Fruit fly (Drosophila melanogaster) whole organism, embryonic: ENCODE results near the gene CG5382.

Experiments used
- BEAF-32 ChIP-seq: fragments of 200-800 bp; sonication (Bioruptor generic); optimal IDR thresholded peaks from 3 replicates; lab custom pipeline; 2017; ENCODE audit warnings: missing biosample characterization, missing genetic modification characterization, mild to moderate bottlenecking, moderate library complexity, missing genetic modification reagents
- CG10147 ChIP-seq: fragments of 200-800 bp; sonication (Bioruptor generic); optimal IDR thresholded peaks from 2 replicates; lab custom pipeline; 2019; ENCODE audit warnings: missing biosample characterization, mild to moderate bottlenecking, missing genetic modification characterization, moderate library complexity
- CG10267 ChIP-seq: fragments of 200-800 bp; sonication (Bioruptor generic); optimal IDR thresholded peaks from 2 replicates; lab custom pipeline; 2018; ENCODE audit warnings: missing biosample characterization, mild to moderate bottlenecking, missing genetic modification characterization, moderate library complexity
- CG14710 ChIP-seq: fragments of 200-800 bp; sonication (Bioruptor generic); optimal IDR thresholded peaks from 3 replicates; lab custom pipeline; 2019; ENCODE audit warnings: missing biosample characterization, mild to moderate bottlenecking, missing genetic modification characterization, moderate library complexity
- CG16813 ChIP-seq: fragments of 200-800 bp; sonication (Bioruptor generic); IDR thresholded peaks from 3 replicates; pipeline ENCODE4 v1.3.6; 2022; ENCODE audit warnings: missing biosample characterization, missing genetic modification characterization; ENCODE audit not compliant: partially characterized antibody
- CG18011 ChIP-seq: fragments of 200-800 bp; sonication (Bioruptor generic); optimal IDR thresholded peaks from 2 replicates; lab custom pipeline; 2017; ENCODE audit warnings: missing biosample characterization, missing genetic modification characterization, mild to moderate bottlenecking, moderate library complexity, missing genotype
- CG2678 ChIP-seq: fragments of 200-800 bp; sonication (Bioruptor generic); optimal IDR thresholded peaks from 3 replicates; lab custom pipeline; 2019; ENCODE audit warnings: missing biosample characterization, mild to moderate bottlenecking, missing genetic modification characterization, moderate library complexity
- CG3281 ChIP-seq: fragments of 200-800 bp; sonication (Bioruptor generic); optimal IDR thresholded peaks from 3 replicates; lab custom pipeline; 2017; ENCODE audit warnings: missing biosample characterization, mild to moderate bottlenecking, missing genetic modification characterization
- CG34224 ChIP-seq: fragments of 200-800 bp; sonication (Bioruptor generic); IDR thresholded peaks from 3 replicates; pipeline ENCODE4 v1.3.6; 2022; ENCODE audit warnings: missing biosample characterization, missing genetic modification characterization; ENCODE audit not compliant: partially characterized antibody
- CG34422 ChIP-seq: fragments of 200-800 bp; sonication (Bioruptor generic); IDR thresholded peaks from 3 replicates; pipeline ENCODE4 v1.3.6; 2022; ENCODE audit warnings: missing biosample characterization, missing genetic modification characterization
- CG4404 ChIP-seq: fragments of 200-800 bp; sonication (Bioruptor generic); IDR thresholded peaks from 2 replicates; pipeline ENCODE4 v1.3.6; 2022; ENCODE audit warnings: missing biosample characterization, missing genetic modification characterization
- CG4707 ChIP-seq: fragments of 200-800 bp; sonication (Bioruptor generic); optimal IDR thresholded peaks from 2 replicates; lab custom pipeline; 2018; ENCODE audit warnings: missing biosample characterization, mild to moderate bottlenecking, missing genetic modification characterization, moderate library complexity
- CG6791 ChIP-seq: fragments of 200-800 bp; sonication (Bioruptor generic); IDR thresholded peaks from 3 replicates; pipeline ENCODE4 v1.3.6; 2022; ENCODE audit warnings: missing biosample characterization, missing genetic modification characterization; ENCODE audit not compliant: partially characterized antibody
- CG6813 ChIP-seq: fragments of 200-800 bp; sonication (Bioruptor generic); optimal IDR thresholded peaks from 2 replicates; lab custom pipeline; 2017; ENCODE audit warnings: missing biosample characterization, missing genetic modification characterization, mild to moderate bottlenecking, moderate library complexity, missing genetic modification reagents
- CG7357 ChIP-seq: fragments of 200-800 bp; sonication (Bioruptor generic); IDR thresholded peaks from 3 replicates; pipeline ENCODE4 v1.3.6; 2022; ENCODE audit warnings: missing biosample characterization, missing genetic modification characterization
- CG7963 ChIP-seq: fragments of 200-800 bp; sonication (Bioruptor generic); IDR thresholded peaks from 3 replicates; pipeline ENCODE4 v1.3.6; 2022; ENCODE audit warnings: missing biosample characterization, missing genetic modification characterization; ENCODE audit not compliant: partially characterized antibody
- CG8478 ChIP-seq: fragments of >200 bp; optimal IDR thresholded peaks from 2 replicates; lab custom pipeline; 2018
- Dbx ChIP-seq: fragments of 200-800 bp; sonication (Bioruptor generic); IDR thresholded peaks from 3 replicates; pipeline ENCODE4 v1.3.6; 2022; ENCODE audit warnings: missing biosample characterization, missing genetic modification characterization
- Dll ChIP-seq: fragments of 200-800 bp; sonication (Bioruptor generic); IDR thresholded peaks from 4 replicates; pipeline ENCODE4 v1.3.6; 2022; ENCODE audit warnings: missing biosample characterization, missing genetic modification characterization; ENCODE audit not compliant: partially characterized antibody
- Doc3 ChIP-seq: fragments of 200-800 bp; sonication (Bioruptor generic); IDR thresholded peaks from 3 replicates; pipeline ENCODE4 v1.3.6; 2022; ENCODE audit warnings: missing biosample characterization, missing genetic modification characterization; ENCODE audit not compliant: partially characterized antibody
- Dp ChIP-seq: fragments of 200-800 bp; sonication (Bioruptor generic); optimal IDR thresholded peaks from 2 replicates; lab custom pipeline; 2018; ENCODE audit warnings: missing biosample characterization, mild to moderate bottlenecking, missing genetic modification characterization, moderate library complexity
- Dref ChIP-seq: fragments of 200-800 bp; sonication (Bioruptor generic); IDR thresholded peaks from 2 replicates; pipeline ENCODE4 v1.3.6; 2022; ENCODE audit warnings: missing biosample characterization, missing genetic modification characterization
- E2f2 ChIP-seq: fragments of 200-800 bp; sonication (Bioruptor generic); IDR thresholded peaks from 2 replicates; pipeline ENCODE4 v1.3.6; 2022; ENCODE audit warnings: missing biosample characterization, missing genetic modification characterization
- HHEX ChIP-seq: fragments of 200-800 bp; sonication (Bioruptor generic); optimal IDR thresholded peaks from 3 replicates; lab custom pipeline; 2017; ENCODE audit warnings: missing biosample characterization, mild to moderate bottlenecking, missing genetic modification characterization, missing genetic modification reagents
- MBD-R2 ChIP-seq: fragments of 200-800 bp; sonication (Bioruptor generic); IDR thresholded peaks from 2 replicates; pipeline ENCODE4 v1.3.6; 2022; ENCODE audit warnings: missing biosample characterization, missing genetic modification characterization
- Nf-YB ChIP-seq: fragments of 200-800 bp; sonication (Bioruptor generic); optimal IDR thresholded peaks from 3 replicates; lab custom pipeline; 2019; ENCODE audit warnings: missing biosample characterization, mild to moderate bottlenecking, missing genetic modification characterization, moderate library complexity
- Opbp ChIP-seq: fragments of 200-800 bp; sonication (Bioruptor generic); IDR thresholded peaks from 3 replicates; pipeline ENCODE4 v1.3.6; 2022; ENCODE audit warnings: missing biosample characterization, missing genetic modification characterization; ENCODE audit not compliant: partially characterized antibody
- Scr ChIP-seq: fragments of 200-800 bp; sonication (Bioruptor generic); IDR thresholded peaks from 2 replicates; pipeline ENCODE4 v1.3.6; 2022; ENCODE audit warnings: missing biosample characterization, missing genetic modification characterization; ENCODE audit not compliant: partially characterized antibody
- amos ChIP-seq: fragments of 200-800 bp; sonication (Bioruptor generic); IDR thresholded peaks from 2 replicates; pipeline ENCODE4 v1.3.6; 2022; ENCODE audit warnings: missing biosample characterization, missing genetic modification characterization; ENCODE audit not compliant: partially characterized antibody
- chinmo ChIP-seq: fragments of 200-800 bp; sonication (Bioruptor generic); IDR thresholded peaks from 4 replicates; pipeline ENCODE4 v1.3.6; 2022; ENCODE audit warnings: missing biosample characterization, missing genetic modification characterization; ENCODE audit not compliant: partially characterized antibody
- crp ChIP-seq, 2 experiments: fragments of 200-800 bp; sonication (Bioruptor generic); optimal IDR thresholded peaks; 2 replicates in 1 of 2; 3 replicates in 1 of 2; lab custom pipeline; 2017; ENCODE audit warnings: missing biosample characterization in 2 of 2, missing genetic modification characterization in 2 of 2, mild to moderate bottlenecking in 1 of 2, moderate library complexity in 1 of 2
- dpn ChIP-seq, 2 experiments: fragments of 200-800 bp; sonication (Bioruptor generic); optimal IDR thresholded peaks; 3 replicates each; lab custom pipeline; 2016; ENCODE audit warnings: missing biosample characterization in 2 of 2, missing genetic modification characterization in 2 of 2
- emc ChIP-seq: fragments of 200-800 bp; sonication (Bioruptor generic); optimal IDR thresholded peaks from 2 replicates; lab custom pipeline; 2016; ENCODE audit warnings: missing biosample characterization, missing genetic modification characterization
- hb ChIP-seq: fragments of 200-800 bp; sonication (Bioruptor generic); IDR thresholded peaks from 3 replicates; pipeline ENCODE4 v1.3.6; 2022; ENCODE audit warnings: missing biosample characterization, missing genetic modification characterization; ENCODE audit not compliant: partially characterized antibody
- insv ChIP-seq, 2 experiments: fragments of 200-800 bp; sonication (Bioruptor generic); optimal IDR thresholded peaks; 3 replicates each; lab custom pipeline; 2016 to 2018; ENCODE audit warnings: missing biosample characterization in 2 of 2, missing genetic modification characterization in 2 of 2
- inv ChIP-seq: fragments of 200-800 bp; sonication (Bioruptor generic); IDR thresholded peaks from 2 replicates; pipeline ENCODE4 v1.3.6; 2022; ENCODE audit warnings: missing biosample characterization, missing genetic modification characterization; ENCODE audit not compliant: partially characterized antibody
- knrl ChIP-seq: fragments of 200-800 bp; sonication (Bioruptor generic); IDR thresholded peaks from 3 replicates; pipeline ENCODE4 v1.3.6; 2022; ENCODE audit warnings: missing biosample characterization, missing genetic modification characterization; ENCODE audit not compliant: partially characterized antibody
- mld ChIP-seq: fragments of 200-800 bp; sonication (Bioruptor generic); IDR thresholded peaks from 3 replicates; pipeline ENCODE4 v1.3.6; 2022; ENCODE audit warnings: missing biosample characterization, missing genetic modification characterization; ENCODE audit not compliant: partially characterized antibody
- pros ChIP-seq: fragments of 200-800 bp; sonication (Bioruptor generic); optimal IDR thresholded peaks from 3 replicates; lab custom pipeline; 2019; ENCODE audit warnings: missing biosample characterization, mild to moderate bottlenecking, missing genetic modification characterization, moderate library complexity
- ro ChIP-seq: fragments of 200-800 bp; sonication (Bioruptor generic); IDR thresholded peaks from 2 replicates; pipeline ENCODE4 v1.3.6; 2022; ENCODE audit warnings: missing biosample characterization, missing genetic modification characterization
- sens ChIP-seq: fragments of 200-800 bp; sonication (Bioruptor generic); peaks from one replicate; lab custom pipeline; 2016; ENCODE audit warnings: missing biosample characterization, missing genetic modification characterization
- sens-2 ChIP-seq: fragments of 200-800 bp; sonication (Bioruptor generic); IDR thresholded peaks from 2 replicates; pipeline ENCODE4 v1.3.6; 2022; ENCODE audit warnings: missing biosample characterization, missing genetic modification characterization
- sna ChIP-seq: fragments of 200-800 bp; sonication (Bioruptor generic); IDR thresholded peaks from 2 replicates; pipeline ENCODE4 v1.3.6; 2022; ENCODE audit warnings: missing biosample characterization, missing genetic modification characterization; ENCODE audit not compliant: partially characterized antibody
- tna ChIP-seq: fragments of 200-800 bp; sonication (Bioruptor generic); IDR thresholded peaks from 2 replicates; pipeline ENCODE4 v1.3.6; 2022; ENCODE audit warnings: missing biosample characterization, missing genetic modification characterization; ENCODE audit not compliant: partially characterized antibody
- trem ChIP-seq: fragments of 200-800 bp; optimal IDR thresholded peaks from 3 replicates; lab custom pipeline; 2019; ENCODE audit warnings: missing biosample characterization, mild to moderate bottlenecking, missing genetic modification characterization, moderate library complexity
- unc-4 ChIP-seq: fragments of 200-800 bp; sonication (Bioruptor generic); IDR thresholded peaks from 2 replicates; pipeline ENCODE4 v1.3.6; 2022; ENCODE audit warnings: missing biosample characterization, missing genetic modification characterization; ENCODE audit not compliant: partially characterized antibody
- vvl ChIP-seq: fragments of 200-800 bp; sonication (Bioruptor generic); IDR thresholded peaks from 2 replicates; pipeline ENCODE4 v1.3.6; 2022; ENCODE audit warnings: missing biosample characterization, missing genetic modification characterization
- zfh2 ChIP-seq: fragments of 200-800 bp; sonication (Bioruptor generic); optimal IDR thresholded peaks from 2 replicates; lab custom pipeline; 2016; ENCODE audit warnings: missing biosample characterization, missing genetic modification characterization

Gene CG5382

DNA sequence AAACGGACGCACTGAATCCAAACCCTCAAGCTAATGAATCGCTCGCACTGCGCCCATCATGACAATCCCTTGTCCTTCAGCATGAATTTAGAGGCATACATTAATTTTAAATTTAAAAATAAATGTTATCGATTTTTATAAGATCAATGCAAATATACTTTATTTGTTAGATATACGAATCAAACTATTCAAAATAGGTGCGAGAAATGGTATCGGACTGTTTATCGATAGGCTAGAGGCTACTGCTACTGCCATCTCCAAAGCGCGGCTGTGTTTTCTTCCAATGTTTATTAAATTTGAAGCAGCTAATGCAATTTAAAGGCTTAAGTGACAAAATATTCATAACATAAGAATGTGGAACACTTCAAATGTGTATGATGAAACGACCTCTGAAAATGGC lies 15.3 kb upstream of the CG5382 start, which contains the start of gene CG43342 (continued):
- TF ChIP-seq inv (GFP tag; lab: Robert Waterston, UW) = peak; percentile 49; the same call in 1 of the 2 replicates
- peak; percentile 79; the same call in 1 of the 4 replicates for TF ChIP-seq chinmo (GFP tag; lab: Robert Waterston, UW)
- TF ChIP-seq CG3281 (GFP tag; lab: Kevin White, UChicago) = no peak
- peak; percentile 85 for TF ChIP-seq CG6791 (GFP tag; lab: Robert Waterston, UW)
- peak; percentile 17; the same call in 1 of the 2 replicates for TF ChIP-seq vvl (GFP tag; lab: Robert Waterston, UW)
- TF ChIP-seq amos (GFP tag; lab: Robert Waterston, UW) = peak; percentile 77
- no peak for TF ChIP-seq CG4404 (GFP tag; lab: Robert Waterston, UW)
- TF ChIP-seq crp (GFP tag; optimal IDR thresholded peaks at IDR 0.05; lab: Kevin White, UChicago) = peak in 1 of 2 experiments; percentile 72
- peak; percentile 72 for TF ChIP-seq BEAF-32 (GFP tag; lab: Kevin White, UChicago)
- no peak for TF ChIP-seq sens-2 (GFP tag; lab: Robert Waterston, UW)
- no peak for TF ChIP-seq CG2678 (tag; lab: Kevin White, UChicago)
- peak; percentile 84 for TF ChIP-seq CG7963
- TF ChIP-seq CG14710 (tag; lab: Kevin White, UChicago) = peak; percentile 9
- TF ChIP-seq Dp = peak; percentile 74
- peak; percentile 83 for TF ChIP-seq Dref
- peak; percentile 80; the same call in 2 of the 3 replicates for TF ChIP-seq Opbp (GFP tag; lab: Robert Waterston, UW)
- TF ChIP-seq mld (GFP tag; lab: Robert Waterston, UW) = peak; percentile 76; the same call in 2 of the 3 replicates
- TF ChIP-seq CG10147 = no peak
- TF ChIP-seq insv (GFP tag; optimal IDR thresholded peaks at IDR 0.05; lab: Kevin White, UChicago) = no peak
- TF ChIP-seq trem (tag; lab: Kevin White, UChicago) = peak; percentile 57
- TF ChIP-seq unc-4 = peak; percentile 76
- TF ChIP-seq HHEX (GFP tag; lab: Kevin White, UChicago) = no peak
- TF ChIP-seq Dbx (GFP tag; lab: Robert Waterston, UW) = no peak
- TF ChIP-seq Nf-YB (GFP tag; lab: Kevin White, UChicago) = no peak
- TF ChIP-seq CG4707 (GFP tag; lab: Kevin White, UChicago) = no peak
- TF ChIP-seq CG18011 (GFP tag; lab: Kevin White, UChicago) = no peak
- TF ChIP-seq CG16813 = peak; percentile 75
- TF ChIP-seq Dll = peak; percentile 82
- TF ChIP-seq Scr (GFP tag; lab: Robert Waterston, UW) = peak; percentile 78
- peak; percentile 89 for TF ChIP-seq tna (GFP tag; lab: Robert Waterston, UW)
- peak; percentile 81 for TF ChIP-seq sna (GFP tag; lab: Robert Waterston, UW)
- TF ChIP-seq CG6813 = no peak
- TF ChIP-seq CG34224 (GFP tag; lab: Robert Waterston, UW) = peak; percentile 84
- TF ChIP-seq knrl (GFP tag; lab: Robert Waterston, UW) = peak; percentile 68; the same call in 2 of the 3 replicates
- TF ChIP-seq zfh2 = no peak
- TF ChIP-seq CG10267 (tag; lab: Kevin White, UChicago) = peak; percentile 6
- peak; percentile 80 for TF ChIP-seq Doc3
- no peak for TF ChIP-seq ro
- TF ChIP-seq CG8478 (lab: Kevin White, UChicago) = no peak
- TF ChIP-seq CG7357 (GFP tag; lab: Robert Waterston, UW) = no peak
- TF ChIP-seq hb (GFP tag; lab: Robert Waterston, UW) = peak; percentile 82
- no peak for TF ChIP-seq CG34422 (GFP tag; lab: Robert Waterston, UW)
- TF ChIP-seq pros (GFP tag; lab: Kevin White, UChicago) = no peak
- no peak for TF ChIP-seq emc (GFP tag; lab: Kevin White, UChicago)
- TF ChIP-seq dpn (GFP tag; optimal IDR thresholded peaks at IDR 0.05; lab: Kevin White, UChicago) = no peak
- TF ChIP-seq E2f2 (GFP tag; lab: Robert Waterston, UW) = peak; percentile 84
- peak; percentile 69 for TF ChIP-seq sens (GFP tag; lab: Kevin White, UChicago)
- TF ChIP-seq MBD-R2 (GFP tag; lab: Robert Waterston, UW) = peak; percentile 59
